Worm (Caenorhabditis elegans): ENCODE data around the gene acs-19.
A peak's percentile ranks its signal among the peaks of the same experiment; 100 is the strongest.

The acs-19 gene

DNA sequence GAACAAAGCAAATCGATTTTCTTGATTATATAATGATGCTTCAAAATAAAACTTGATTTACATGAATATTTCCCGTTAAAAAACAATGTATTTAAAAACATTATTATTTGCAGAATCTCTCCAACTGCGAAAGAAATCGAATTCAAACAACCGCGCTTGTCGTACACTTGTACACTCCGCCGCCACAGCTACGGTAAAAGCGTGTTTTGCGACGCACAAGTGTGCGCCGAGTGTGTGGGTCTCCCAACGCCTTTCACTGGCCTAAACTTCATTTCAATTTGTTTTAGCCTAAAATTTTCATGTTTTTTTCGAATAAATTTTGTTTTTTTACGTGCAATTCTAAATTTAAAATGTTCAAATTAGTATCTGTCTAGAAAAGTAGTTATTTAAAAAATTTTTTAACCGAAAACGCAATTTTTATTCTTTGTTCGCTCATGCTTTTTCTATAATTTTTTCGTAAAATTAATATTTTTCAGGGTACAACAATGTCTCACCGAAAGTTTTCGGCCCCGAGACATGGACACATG lies 3.2 kb downstream of the acs-19 start, which contains the start of gene rpl-3 (continued):
- TF ChIP-seq dpff-1 (tag; optimal IDR thresholded peaks at IDR 0.05) (peak; percentile 100), snpc-1.1 (tag; optimal IDR thresholded peaks at IDR 0.05; ENCODE audit: insufficient read depth) (peak; percentile 90), F49E8.2 (tag; optimal IDR thresholded peaks at IDR 0.05; ENCODE audit: insufficient read depth) (peak; percentile 100), efl-1 (GFP tag; optimal IDR thresholded peaks at IDR 0.05) (peak; percentile 100), Y95B8A.8 (GFP tag; IDR thresholded peaks at IDR 0.05) (peak; percentile 100), ekl-4 (GFP tag; IDR thresholded peaks at IDR 0.05) (peak; percentile 100), egl-44 (GFP tag; IDR thresholded peaks at IDR 0.05) (peak; percentile 99), F10E7.11 (tag; optimal IDR thresholded peaks at IDR 0.05) (peak; percentile 99), B0336.3 (GFP tag; IDR thresholded peaks at IDR 0.05) (peak; percentile 100), nhr-179 (tag; optimal IDR thresholded peaks at IDR 0.05) (peak; percentile 68), nfya-2 (GFP tag; IDR thresholded peaks at IDR 0.05) (peak; percentile 98), F57A8.1 (GFP tag; optimal IDR thresholded peaks at IDR 0.05) (peak; percentile 89), madf-8 (GFP tag; conservative IDR thresholded peaks at IDR 0.05) (peak; percentile 96), ztf-18 (tag; optimal IDR thresholded peaks at IDR 0.05) (peak; percentile 91), nhr-27 (tag; optimal IDR thresholded peaks at IDR 0.05) (peak; percentile 99), cebp-1 (GFP tag; IDR thresholded peaks at IDR 0.05) (peak; percentile 98), cebp-1 (tag; optimal IDR thresholded peaks at IDR 0.05) (peak; percentile 100), F23B12.7 (tag; optimal IDR thresholded peaks at IDR 0.05; ENCODE audit: insufficient read depth) (peak; percentile 99), K12H6.12 (tag; optimal IDR thresholded peaks at IDR 0.05) (peak; percentile 100), F52B5.7 (tag; optimal IDR thresholded peaks at IDR 0.05) (peak; percentile 100), attf-3 (GFP tag; conservative IDR thresholded peaks at IDR 0.05) (peak; percentile 94), lin-54 (GFP tag; optimal IDR thresholded peaks at IDR 0.05) (peak; percentile 100), die-1 (tag; optimal IDR thresholded peaks at IDR 0.05) (peak; percentile 98), ceh-100 (GFP tag; IDR thresholded peaks at IDR 0.05) (peak; percentile 95), somi-1 (GFP tag; optimal IDR thresholded peaks at IDR 0.05) (peak; percentile 100), ceh-79 (tag; optimal IDR thresholded peaks at IDR 0.05) (peak; percentile 100), mcd-1 (GFP tag; IDR thresholded peaks at IDR 0.05) (peak; percentile 100), rcor-1 (GFP tag; IDR thresholded peaks at IDR 0.05) (peak; percentile 100), ztf-6 (GFP tag; IDR thresholded peaks at IDR 0.05) (peak; percentile 100), hsf-1 (GFP tag; IDR thresholded peaks at IDR 0.05) (peak; percentile 97), lag-1 (GFP tag; IDR thresholded peaks at IDR 0.05) (peak; percentile 97), chd-7 (tag; optimal IDR thresholded peaks at IDR 0.05) (peak; percentile 100), ccch-3 (GFP tag; optimal IDR thresholded peaks at IDR 0.05) (peak; percentile 99), nhr-80 (tag; optimal IDR thresholded peaks at IDR 0.05) (peak; percentile 100), zfh-2 (GFP tag; conservative IDR thresholded peaks at IDR 0.05) (peak; percentile 98), madf-3 (GFP tag; IDR thresholded peaks at IDR 0.05) (peak; percentile 99), T26A5.8 (tag; optimal IDR thresholded peaks at IDR 0.05) (peak; percentile 99), rec-8 (tag; optimal IDR thresholded peaks at IDR 0.05) (peak; percentile 95 to 99), egl-18 (GFP tag; IDR thresholded peaks at IDR 0.05) (peak; percentile 100), B0261.1 (tag; optimal IDR thresholded peaks at IDR 0.05) (peak; percentile 56), C06A6.2 (GFP tag; conservative IDR thresholded peaks at IDR 0.05) (peak; percentile 100), D2030.7 (GFP tag; IDR thresholded peaks at IDR 0.05) (peak; percentile 100), lir-1 (GFP tag; conservative IDR thresholded peaks at IDR 0.05) (peak; percentile 100), dox-1 (GFP tag; IDR thresholded peaks at IDR 0.05) (peak; percentile 100), K11D2.4 (GFP tag; IDR thresholded peaks at IDR 0.05) (peak; percentile 100), ztf-3 (GFP tag; optimal IDR thresholded peaks at IDR 0.05) (peak; percentile 99), hlh-26 (GFP tag; conservative IDR thresholded peaks at IDR 0.05) (no peak), lin-26 (GFP tag; IDR thresholded peaks at IDR 0.05) (peak; percentile 99)
